Fruit fly (Drosophila melanogaster): ENCODE measurements around the gene CG15249.

- TF ChIP-seq CG8478 (optimal IDR thresholded peaks at IDR 0.05) (no peak), CTCF (optimal IDR thresholded peaks at IDR 0.05) (no peak)
These were observed 22.1 kb downstream of the CG15249 start for dm6 chrX:9877240-9877639.

All from S2 (cell line).